Worm (Caenorhabditis elegans): ENCODE results near the gene Y39A3A.2.

Y39A3A.2 gene

ce11 chrIII:2032327-2033093 is 25.0 kb downstream of the Y39A3A.2 start (continued):
- TF ChIP-seq lin-35 (GFP tag; optimal IDR thresholded peaks at IDR 0.05) (peak in 1 of 3 experiments; percentile 7), fkh-3 (tag; optimal IDR thresholded peaks at IDR 0.05) (no peak), K11D2.4 (GFP tag; IDR thresholded peaks at IDR 0.05) (no peak; the same call in 1 of the 2 replicates), zfh-2 (GFP tag; conservative IDR thresholded peaks at IDR 0.05) (no peak), nfya-1 (tag; optimal IDR thresholded peaks at IDR 0.05; ENCODE audit: borderline replicate concordance, insufficient read depth) (no peak), snpc-1.1 (tag; optimal IDR thresholded peaks at IDR 0.05; ENCODE audit: insufficient read depth) (peak; percentile 23), hsf-1 (GFP tag; IDR thresholded peaks at IDR 0.05) (no peak), bed-2 (GFP tag; IDR thresholded peaks at IDR 0.05) (no peak), let-607 (tag; optimal IDR thresholded peaks at IDR 0.05) (no peak), snpc-1.3 (tag; optimal IDR thresholded peaks at IDR 0.05; ENCODE audit: insufficient read depth) (peak; percentile 61), F23B12.7 (tag; optimal IDR thresholded peaks at IDR 0.05; ENCODE audit: insufficient read depth) (peak; percentile 75), hlh-12 (tag; optimal IDR thresholded peaks at IDR 0.05) (no peak), ztf-25 (GFP tag; IDR thresholded peaks at IDR 0.05) (peak; percentile 69; the same call in 1 of the 2 replicates), dox-1 (GFP tag; IDR thresholded peaks at IDR 0.05) (peak; percentile 52; the same call in 1 of the 2 replicates), nhr-120 (GFP tag; IDR thresholded peaks at IDR 0.05) (no peak), nfya-2 (GFP tag; IDR thresholded peaks at IDR 0.05) (no peak), nhr-27 (tag; optimal IDR thresholded peaks at IDR 0.05) (no peak), zim-3 (tag; optimal IDR thresholded peaks at IDR 0.05) (peak; percentile 32), tbp1 (GFP tag; optimal IDR thresholded peaks at IDR 0.05) (peak; percentile 97), F33H1.4 (GFP tag; IDR thresholded peaks at IDR 0.05) (peak; percentile 45), C06A6.2 (GFP tag; conservative IDR thresholded peaks at IDR 0.05) (no peak), lsy-27 (tag; optimal IDR thresholded peaks at IDR 0.05; ENCODE audit: borderline replicate concordance, insufficient read depth) (no peak), him-1 (tag; optimal IDR thresholded peaks at IDR 0.05) (peak; percentile 63), attf-6 (GFP tag; IDR thresholded peaks at IDR 0.05) (no peak), ztf-18 (tag; optimal IDR thresholded peaks at IDR 0.05) (peak; percentile 25), D2030.7 (GFP tag; IDR thresholded peaks at IDR 0.05) (peak; percentile 81), F10E7.11 (tag; optimal IDR thresholded peaks at IDR 0.05) (no peak), tbx-9 (tag; optimal IDR thresholded peaks at IDR 0.05; ENCODE audit: borderline replicate concordance) (no peak), ceh-58 (GFP tag; IDR thresholded peaks at IDR 0.05) (no peak), ztf-26 (tag; optimal IDR thresholded peaks at IDR 0.05) (no peak), F57A8.1 (GFP tag; optimal IDR thresholded peaks at IDR 0.05) (no peak), let-526 (GFP tag; IDR thresholded peaks at IDR 0.05) (no peak), atf-7 (tag; optimal IDR thresholded peaks at IDR 0.05) (no peak), repo-1 (tag; optimal IDR thresholded peaks at IDR 0.05) (peak; percentile 35), Y79H2A.3 (GFP tag; conservative IDR thresholded peaks at IDR 0.05) (no peak), hmg-20 (GFP tag; IDR thresholded peaks at IDR 0.05) (peak; percentile 72; the same call in 1 of the 2 replicates), dpff-1 (tag; optimal IDR thresholded peaks at IDR 0.05) (no peak), egl-18 (GFP tag; IDR thresholded peaks at IDR 0.05) (no peak), Y56A3A.18 (GFP tag; IDR thresholded peaks at IDR 0.05) (peak; percentile 71), ceh-100 (GFP tag; IDR thresholded peaks at IDR 0.05) (peak; percentile 21; the same call in 1 of the 2 replicates), snpc-3.4 (tag; optimal IDR thresholded peaks at IDR 0.05) (peak; percentile 68), ets-4 (GFP tag; optimal IDR thresholded peaks at IDR 0.05) (no peak), hmg-1.2 (GFP tag; IDR thresholded peaks at IDR 0.05) (peak; percentile 72), Y53F4B.3 (GFP tag; IDR thresholded peaks at IDR 0.05) (peak; percentile 23; the same call in 1 of the 2 replicates), ceh-40 (GFP tag; IDR thresholded peaks at IDR 0.05) (peak; percentile 68; the same call in 1 of the 2 replicates), madf-3 (GFP tag; IDR thresholded peaks at IDR 0.05) (no peak)

All from whole organism, young adult.